Worm (Caenorhabditis elegans) whole organism, L1 larva: ENCODE results near the gene his-73.

Source experiments
- Y116A8C.19 ChIP-seq: sonication (generic microtip); optimal IDR thresholded peaks from 2 replicates; lab custom pipeline; 2016; ENCODE audit warnings: missing compliant biosample characterization, missing genetic modification characterization, borderline replicate concordance
- aly-2 ChIP-seq: fragments of 150-350 bp; optimal IDR thresholded peaks from 2 replicates; lab custom pipeline; 2014; ENCODE audit warnings: missing biosample characterization, missing genetic modification characterization
- ama-1 ChIP-seq: fragments of 150-350 bp; optimal IDR thresholded peaks from 2 replicates; lab custom pipeline; 2014
- blmp-1 ChIP-seq: fragments of 150-350 bp; optimal IDR thresholded peaks from 2 replicates; lab custom pipeline; 2014; ENCODE audit warnings: missing biosample characterization, missing genetic modification characterization
- ceh-63 ChIP-seq: fragments of 200-800 bp; sonication (Bioruptor generic); optimal IDR thresholded peaks from 2 replicates; lab custom pipeline; 2018; ENCODE audit warnings: mild to moderate bottlenecking, missing genetic modification characterization, missing compliant biosample characterization
- ceh-82 ChIP-seq, 3 experiments: fragments of 150-350 bp in 1 of 3; sonication (generic microtip) in 2 of 3; optimal IDR thresholded peaks; 2 replicates each; lab custom pipeline; 2014 to 2017; ENCODE audit warnings: missing biosample characterization in 3 of 3, missing genetic modification characterization in 3 of 3
- ceh-88 ChIP-seq: fragments of 200-800 bp; sonication (Bioruptor generic); IDR thresholded peaks from 2 replicates; pipeline ENCODE4 v1.3.6; 2022; ENCODE audit warnings: missing genetic modification characterization, missing compliant biosample characterization
- ceh-90 ChIP-seq: sonication (generic microtip); optimal IDR thresholded peaks from 2 replicates; lab custom pipeline; 2016; ENCODE audit warnings: missing genetic modification characterization, missing compliant biosample characterization
- dpl-1 ChIP-seq, 3 experiments: fragments of 150-350 bp in 2 of 3; sonication (generic microtip) in 1 of 3; optimal IDR thresholded peaks; 2 replicates each; lab custom pipeline; 2014 to 2017; ENCODE audit warnings: missing biosample characterization in 3 of 3, missing genetic modification characterization in 3 of 3, missing genetic modification reagents in 3 of 3
- dsc-1 ChIP-seq: sonication (generic microtip); optimal IDR thresholded peaks from 2 replicates; lab custom pipeline; 2016; ENCODE audit warnings: mild to moderate bottlenecking, missing genetic modification characterization, missing compliant biosample characterization
- efl-1 ChIP-seq, 4 experiments: fragments of 150-350 bp; optimal IDR thresholded peaks in 3 of 4; peaks in 1 of 4; 1 replicate in 1 of 4; 2 replicates in 3 of 4; lab custom pipeline; 2014; ENCODE audit warnings: missing biosample characterization in 2 of 4, missing genetic modification characterization in 2 of 4, missing genetic modification reagents in 2 of 4
- efl-3 ChIP-seq: fragments of 200-800 bp; sonication (Bioruptor generic); optimal IDR thresholded peaks from 2 replicates; lab custom pipeline; 2018; ENCODE audit warnings: mild to moderate bottlenecking, missing genetic modification characterization, missing compliant biosample characterization
- elt-3 ChIP-seq, 6 experiments: fragments of 150-350 bp in 1 of 6; sonication (generic microtip); optimal IDR thresholded peaks; 2 replicates each; lab custom pipeline; 2017 to 2018; ENCODE audit warnings: missing biosample characterization in 6 of 6, missing genetic modification characterization in 6 of 6, inconsistent platforms in 1 of 6
- ets-5 ChIP-seq: fragments of 200-800 bp; sonication (Bioruptor generic); IDR thresholded peaks from 2 replicates; pipeline ENCODE4 v1.3.6; 2022; ENCODE audit warnings: missing genetic modification characterization, missing compliant biosample characterization
- fkh-10 ChIP-seq: sonication (generic microtip); optimal IDR thresholded peaks from 2 replicates; lab custom pipeline; 2017; ENCODE audit warnings: missing biosample characterization, missing genetic modification reagents, missing genetic modification characterization
- fkh-8 ChIP-seq: sonication (generic microtip); optimal IDR thresholded peaks from 2 replicates; lab custom pipeline; 2016; ENCODE audit warnings: mild to moderate bottlenecking, missing genetic modification characterization, missing compliant biosample characterization
- grh-1 ChIP-seq: fragments of 200-800 bp; sonication (Bioruptor generic); IDR thresholded peaks from 2 replicates; pipeline ENCODE4 v1.3.6; 2022; ENCODE audit warnings: missing genetic modification reagents, missing genetic modification characterization, missing compliant biosample characterization
- hlh-17 ChIP-seq: fragments of 200-800 bp; sonication (Bioruptor generic); optimal IDR thresholded peaks from 2 replicates; lab custom pipeline; 2018; ENCODE audit warnings: missing genetic modification characterization, mild to moderate bottlenecking, missing compliant biosample characterization, moderate library complexity, borderline replicate concordance
- hlh-4 ChIP-seq: sonication (generic microtip); optimal IDR thresholded peaks from 2 replicates; lab custom pipeline; 2016; ENCODE audit warnings: mild to moderate bottlenecking, missing genetic modification characterization, missing compliant biosample characterization
- hpl-2 ChIP-seq: fragments of 150-350 bp; optimal IDR thresholded peaks from 2 replicates; lab custom pipeline; 2014; ENCODE audit warnings: missing biosample characterization, missing genetic modification reagents, missing genetic modification characterization
- jun-1 ChIP-seq: fragments of 150-350 bp; optimal IDR thresholded peaks from 2 replicates; lab custom pipeline; 2014; ENCODE audit warnings: missing biosample characterization, missing genetic modification reagents, missing genetic modification characterization
- lin-13 ChIP-seq: fragments of 150-350 bp; optimal IDR thresholded peaks from 2 replicates; lab custom pipeline; 2014; ENCODE audit warnings: missing biosample characterization, missing genetic modification reagents, missing genetic modification characterization
- lin-15B ChIP-seq: fragments of 150-350 bp; sonication (generic microtip); optimal IDR thresholded peaks from 3 replicates; lab custom pipeline; 2014; ENCODE audit warnings: missing biosample characterization, missing genetic modification characterization
- lin-35 ChIP-seq, 2 experiments: fragments of 150-350 bp; optimal IDR thresholded peaks; 2 replicates each; lab custom pipeline; 2014; ENCODE audit warnings: missing biosample characterization in 2 of 2, missing genetic modification characterization in 2 of 2, missing genetic modification reagents in 2 of 2
- lin-39 ChIP-seq: fragments of 150-350 bp; optimal IDR thresholded peaks from 2 replicates; lab custom pipeline; 2014; ENCODE audit warnings: missing biosample characterization, missing genetic modification reagents, missing genetic modification characterization
- lir-3 ChIP-seq: sonication (generic microtip); optimal IDR thresholded peaks from 2 replicates; lab custom pipeline; 2016; ENCODE audit warnings: mild to moderate bottlenecking, missing genetic modification characterization, moderate library complexity, missing compliant biosample characterization; ENCODE audit not compliant: poor library complexity
- lsy-2 ChIP-seq, 2 experiments: fragments of 150-350 bp; optimal IDR thresholded peaks; 2 replicates each; lab custom pipeline; 2014; ENCODE audit warnings: missing biosample characterization in 2 of 2, missing genetic modification characterization in 2 of 2
- mef-2 ChIP-seq: fragments of 150-350 bp; optimal IDR thresholded peaks from 2 replicates; lab custom pipeline; 2014; ENCODE audit warnings: missing biosample characterization, missing genetic modification characterization
- nhr-11 ChIP-seq: fragments of 150-350 bp; optimal IDR thresholded peaks from 2 replicates; lab custom pipeline; 2014; ENCODE audit warnings: missing biosample characterization, missing genetic modification characterization
- nhr-19 ChIP-seq: fragments of 200-800 bp; sonication (Bioruptor generic); conservative IDR thresholded peaks from 2 replicates; pipeline ENCODE4 v1.3.6; 2022; ENCODE audit warnings: missing genetic modification characterization, missing compliant biosample characterization
- nhr-237 ChIP-seq: fragments of 150-350 bp; optimal IDR thresholded peaks from 2 replicates; lab custom pipeline; 2014; ENCODE audit warnings: missing biosample characterization, missing genetic modification characterization
- nhr-47 ChIP-seq: sonication (generic microtip); optimal IDR thresholded peaks from 2 replicates; lab custom pipeline; 2016; ENCODE audit warnings: mild to moderate bottlenecking, missing genetic modification characterization, moderate library complexity, missing compliant biosample characterization
- nhr-71 ChIP-seq: sonication (generic microtip); optimal IDR thresholded peaks from 2 replicates; lab custom pipeline; 2016; ENCODE audit warnings: mild to moderate bottlenecking, missing genetic modification characterization, moderate library complexity, missing compliant biosample characterization
- nhr-84 ChIP-seq: sonication (generic microtip); optimal IDR thresholded peaks from 2 replicates; lab custom pipeline; 2017; ENCODE audit warnings: missing biosample characterization, missing genetic modification characterization
- pax-3 ChIP-seq: fragments of 200-800 bp; sonication (Bioruptor generic); optimal IDR thresholded peaks from 2 replicates; lab custom pipeline; 2018; ENCODE audit warnings: mild to moderate bottlenecking, missing genetic modification characterization, moderate library complexity, missing compliant biosample characterization
- pqm-1 ChIP-seq: sonication (generic microtip); optimal IDR thresholded peaks from 3 replicates; lab custom pipeline; 2017; ENCODE audit warnings: missing biosample characterization, missing genetic modification characterization
- rnt-1 ChIP-seq: sonication (generic microtip); optimal IDR thresholded peaks from 2 replicates; lab custom pipeline; 2016; ENCODE audit warnings: mild to moderate bottlenecking, missing genetic modification characterization, moderate library complexity, missing compliant biosample characterization
- skn-1 ChIP-seq: fragments of 150-350 bp; optimal IDR thresholded peaks from 2 replicates; lab custom pipeline; 2014; ENCODE audit warnings: missing biosample characterization, missing genetic modification characterization
- snpc-4 ChIP-seq: fragments of 150-350 bp; optimal IDR thresholded peaks from 2 replicates; lab custom pipeline; 2014; ENCODE audit warnings: missing biosample characterization, missing genetic modification characterization
- snu-23 ChIP-seq: sonication (generic microtip); optimal IDR thresholded peaks from 2 replicates; lab custom pipeline; 2016; ENCODE audit warnings: missing genetic modification characterization, missing compliant biosample characterization
- sox-4 ChIP-seq: sonication (generic microtip); optimal IDR thresholded peaks from 2 replicates; lab custom pipeline; 2016; ENCODE audit warnings: missing genetic modification characterization, missing compliant biosample characterization
- sptf-1 ChIP-seq: fragments of 150-350 bp; optimal IDR thresholded peaks from 2 replicates; lab custom pipeline; 2014; ENCODE audit warnings: missing biosample characterization, missing genetic modification characterization
- swsn-7 ChIP-seq: sonication (generic microtip); optimal IDR thresholded peaks from 2 replicates; lab custom pipeline; 2016; ENCODE audit warnings: missing genetic modification characterization, missing compliant biosample characterization
- tlp-1 ChIP-seq: fragments of 150-350 bp; optimal IDR thresholded peaks from 2 replicates; lab custom pipeline; 2014; ENCODE audit warnings: missing biosample characterization, missing genetic modification characterization
- unc-130 ChIP-seq: fragments of 150-350 bp; optimal IDR thresholded peaks from 2 replicates; lab custom pipeline; 2017; ENCODE audit warnings: missing biosample characterization, missing genetic modification characterization, inconsistent platforms
- unc-62 ChIP-seq: fragments of 150-350 bp; optimal IDR thresholded peaks from 2 replicates; lab custom pipeline; 2014; ENCODE audit warnings: missing biosample characterization, missing genetic modification reagents, missing genetic modification characterization
- unc-86 ChIP-seq: sonication (generic microtip); optimal IDR thresholded peaks from 2 replicates; lab custom pipeline; 2016; ENCODE audit warnings: missing genetic modification characterization, missing compliant biosample characterization
- vab-15 ChIP-seq: sonication (generic microtip); optimal IDR thresholded peaks from 2 replicates; lab custom pipeline; 2017; ENCODE audit warnings: missing genotype, mild to moderate bottlenecking, missing genetic modification characterization, missing compliant biosample characterization

Gene his-73

DNA sequence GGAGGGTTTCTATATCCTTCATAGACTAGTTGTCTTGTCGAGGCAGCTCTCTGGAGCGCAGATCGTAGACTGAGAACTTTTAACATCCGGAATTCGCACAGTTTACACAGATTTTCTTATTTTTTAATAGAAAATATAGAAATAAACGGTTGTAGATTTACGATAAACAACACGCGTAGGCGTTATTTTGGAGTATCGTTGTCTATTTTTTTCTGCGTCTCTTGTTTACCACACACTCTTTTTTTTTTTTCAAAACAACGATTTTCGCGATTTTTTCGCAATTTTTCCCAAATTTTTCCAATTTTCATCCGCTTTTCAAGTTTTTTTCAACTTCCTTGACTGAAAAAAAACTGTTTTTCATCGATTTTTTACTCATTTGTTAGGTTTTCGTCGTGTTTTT lies 3.7 kb downstream of the his-73 start, which contains the start of gene mecr-1 (continued):
- TF ChIP-seq hlh-4 (tag; lab: Kevin White, UChicago) (no peak), ceh-63 (GFP tag; lab: Kevin White, UChicago) (no peak), ceh-90 (tag; lab: Kevin White, UChicago) (no peak), mef-2 (tag; lab: Kevin White, UChicago) (no peak), grh-1 (no peak), snpc-4 (tag; lab: Kevin White, UChicago) (no peak), fkh-10 (no peak), dsc-1 (tag; lab: Kevin White, UChicago) (no peak), dpl-1 (GFP tag; optimal IDR thresholded peaks at IDR 0.05; lab: Kevin White, UChicago) (peak; percentile 43 to 65 (median 64)), skn-1 (tag; lab: Kevin White, UChicago) (peak; percentile 32)

DNA sequence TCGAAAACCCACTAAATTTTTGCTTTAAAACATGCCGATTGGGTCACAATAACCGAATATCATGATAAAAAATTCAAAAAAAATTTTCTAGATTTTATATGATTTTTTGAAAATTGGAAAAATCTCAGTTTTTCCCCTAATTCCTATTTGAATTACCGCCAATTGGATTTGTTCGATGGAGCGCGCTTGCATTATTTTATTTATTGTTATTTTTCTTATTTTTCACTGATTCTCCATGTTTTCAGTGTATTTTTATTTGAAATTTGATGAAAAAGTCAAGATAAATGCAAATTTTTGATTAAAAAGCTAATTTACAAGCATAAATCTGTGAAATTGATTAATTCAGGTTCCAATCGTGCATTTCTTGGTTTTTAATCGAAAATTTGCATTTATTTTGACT lies 4.6 kb downstream of the his-73 start:
- peak in 1 of 3 experiments; percentile 3 for TF ChIP-seq dpl-1 (GFP tag; optimal IDR thresholded peaks at IDR 0.05; lab: Kevin White, UChicago)
- no peak for TF ChIP-seq mef-2 (tag; lab: Kevin White, UChicago)
- TF ChIP-seq efl-1 (optimal IDR thresholded peaks at IDR 0.05; lab: Kevin White, UChicago), result no peak
- TF ChIP-seq efl-1 (GFP tag; optimal IDR thresholded peaks at IDR 0.05 in 1 of 2; lab: Kevin White, UChicago), result peak; percentile 48 to 94

DNA sequence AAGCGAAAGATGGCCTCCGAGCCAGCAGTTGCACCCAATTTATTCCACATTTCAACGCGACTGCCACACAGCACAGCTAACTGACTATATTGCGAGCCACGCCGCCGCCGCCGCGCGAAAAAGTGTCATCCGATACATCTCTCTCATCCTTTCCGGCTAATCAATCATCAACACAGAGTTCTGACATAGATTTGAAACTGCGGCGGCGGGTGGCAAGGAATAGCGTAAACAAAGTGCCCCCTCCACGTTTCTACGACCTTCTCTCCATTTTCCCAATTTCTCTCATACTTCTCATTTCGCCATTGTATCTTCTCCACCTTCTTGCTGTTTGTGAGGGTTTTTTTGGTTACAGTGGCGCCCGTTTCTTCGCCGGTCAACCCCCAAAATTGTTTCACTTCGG lies 5.9 kb downstream of the his-73 start:
- TF ChIP-seq unc-86 (no peak), hlh-17 (GFP tag; lab: Kevin White, UChicago) (no peak), ama-1 (lab: Kevin White, UChicago) (no peak), sox-4 (tag; lab: Kevin White, UChicago) (no peak), efl-3 (GFP tag; lab: Kevin White, UChicago) (no peak), swsn-7 (tag; lab: Kevin White, UChicago) (peak; percentile 23), pqm-1 (tag; lab: Kevin White, UChicago) (no peak), ceh-82 (tag; optimal IDR thresholded peaks at IDR 0.05; lab: Kevin White, UChicago) (peak in 1 of 3 experiments; percentile 1), nhr-47 (tag; lab: Kevin White, UChicago) (peak; percentile 5), tlp-1 (tag; lab: Kevin White, UChicago) (no peak), nhr-237 (tag; lab: Kevin White, UChicago) (no peak), jun-1 (tag; lab: Kevin White, UChicago) (no peak), lin-13 (GFP tag; lab: Kevin White, UChicago) (no peak), dpl-1 (GFP tag; optimal IDR thresholded peaks at IDR 0.05; lab: Kevin White, UChicago) (peak in 2 of 3 experiments; percentile 22 to 32), hpl-2 (no peak), nhr-19 (peak; percentile 25; the same call in 1 of the 2 replicates), aly-2 (tag; lab: Kevin White, UChicago) (no peak), pax-3 (no peak), sptf-1 (tag; lab: Kevin White, UChicago) (no peak), lsy-2 (tag; optimal IDR thresholded peaks at IDR 0.05; lab: Kevin White, UChicago) (peak in 1 of 2 experiments; percentile 28), ets-5 (GFP tag; lab: Robert Waterston, UW) (no peak), unc-130 (tag; lab: Kevin White, UChicago) (peak; percentile 18), fkh-8 (no peak), skn-1 (tag; lab: Kevin White, UChicago) (no peak), snu-23 (GFP tag; lab: Kevin White, UChicago) (peak; percentile 61), ceh-63 (GFP tag; lab: Kevin White, UChicago) (no peak), mef-2 (tag; lab: Kevin White, UChicago) (no peak), elt-3 (tag; optimal IDR thresholded peaks at IDR 0.05; lab: Kevin White, UChicago) (peak in 1 of 6 experiments; percentile 27), lin-15B (tag; lab: Kevin White, UChicago) (no peak), rnt-1 (tag; lab: Kevin White, UChicago) (peak; percentile 41), nhr-84 (tag; lab: Kevin White, UChicago) (no peak), ceh-88 (GFP tag; lab: Robert Waterston, UW) (no peak), nhr-11 (no peak), blmp-1 (tag; lab: Kevin White, UChicago) (peak; percentile 63), nhr-71 (tag; lab: Kevin White, UChicago) (peak; percentile 56), hlh-4 (tag; lab: Kevin White, UChicago) (no peak), Y116A8C.19 (tag; lab: Kevin White, UChicago) (no peak), vab-15 (tag; lab: Kevin White, UChicago) (no peak), unc-62 (GFP tag; lab: Kevin White, UChicago) (no peak), lir-3 (tag; lab: Kevin White, UChicago) (no peak), lin-35 (GFP tag; optimal IDR thresholded peaks at IDR 0.05; lab: Kevin White, UChicago) (peak; percentile 35 to 41), lin-39 (tag; lab: Kevin White, UChicago) (no peak)
